Worm (Caenorhabditis elegans): ENCODE data around the gene F19H6.4.

The F19H6.4 gene

DNA sequence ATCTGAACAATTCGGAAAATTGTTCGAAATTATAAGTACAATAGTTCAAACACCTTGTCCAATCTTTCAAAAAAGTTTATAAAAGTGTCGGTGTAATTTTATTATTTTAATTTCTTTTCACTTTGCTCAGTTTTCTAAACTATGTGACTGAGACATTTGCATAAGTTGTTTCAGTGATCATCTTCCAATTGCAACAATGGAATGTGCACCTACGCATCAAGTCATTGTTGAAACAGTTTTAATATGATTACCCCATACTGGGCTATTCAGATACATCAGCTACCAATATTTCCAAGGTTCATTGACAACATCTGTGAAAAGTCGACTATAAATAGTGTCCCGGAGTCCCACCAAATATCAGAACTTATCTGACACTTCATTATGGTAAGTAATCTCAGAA, 8.4 kb upstream of the F19H6.4 start, which contains the start of gene nspc-13:
TSS of gene nspc-13 (plus strand) at position 301 of the 400 bp plus-strand sequence.
- TF ChIP-seq mdl-1 (tag; optimal IDR thresholded peaks at IDR 0.05) (no peak), pax-3 (tag; optimal IDR thresholded peaks at IDR 0.05) (no peak), swsn-7 (tag; optimal IDR thresholded peaks at IDR 0.05) (no peak), nhr-12 (tag; optimal IDR thresholded peaks at IDR 0.05) (no peak), jun-1 (tag; optimal IDR thresholded peaks at IDR 0.05) (no peak), ama-1 (optimal IDR thresholded peaks at IDR 0.05) (no peak), hlh-4 (tag; optimal IDR thresholded peaks at IDR 0.05) (no peak), hlh-17 (GFP tag; optimal IDR thresholded peaks at IDR 0.05; ENCODE audit: borderline replicate concordance) (no peak), ceh-90 (tag; optimal IDR thresholded peaks at IDR 0.05) (no peak), sup-37 (GFP tag; optimal IDR thresholded peaks at IDR 0.05) (no peak), nhr-28 (tag; optimal IDR thresholded peaks at IDR 0.05) (no peak), lin-15B (tag; optimal IDR thresholded peaks at IDR 0.05) (no peak), efl-1 (optimal IDR thresholded peaks at IDR 0.05) (no peak), efl-1 (GFP tag; optimal IDR thresholded peaks at IDR 0.05 in 1 of 2) (no peak), zip-4 (GFP tag; optimal IDR thresholded peaks at IDR 0.05) (no peak), hpl-2 (GFP tag; optimal IDR thresholded peaks at IDR 0.05) (no peak)

DNA sequence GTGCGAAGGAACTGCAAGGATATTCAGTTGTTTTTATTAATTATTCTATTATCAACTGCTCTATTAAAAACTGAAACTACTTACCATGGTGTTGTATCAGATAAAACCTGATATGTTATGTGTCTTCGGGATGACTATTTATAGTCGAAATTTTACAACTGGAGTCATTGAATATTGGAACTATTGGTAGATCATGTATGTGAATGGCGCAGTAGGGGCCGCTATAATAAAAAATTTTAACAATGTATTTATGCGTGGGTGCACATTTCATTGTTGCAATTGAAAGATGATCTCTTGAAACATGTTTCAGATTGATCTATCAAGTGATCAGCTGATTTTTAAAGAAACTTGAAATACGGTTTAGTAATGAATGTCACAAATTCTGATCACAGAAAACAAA, 6.5 kb upstream of the F19H6.4 start, which contains the start of gene nspc-14:
TSS of gene nspc-14 (minus strand) at position 101 of the 400 bp plus-strand sequence.
- TF ChIP-seq nhr-20 (tag; optimal IDR thresholded peaks at IDR 0.05) (no peak), nhr-237 (tag; optimal IDR thresholded peaks at IDR 0.05) (no peak), lir-3 (tag; optimal IDR thresholded peaks at IDR 0.05; ENCODE audit: poor library complexity) (no peak), mdl-1 (tag; optimal IDR thresholded peaks at IDR 0.05) (no peak), alr-1 (tag; optimal IDR thresholded peaks at IDR 0.05; ENCODE audit: borderline replicate concordance) (no peak), F16B12.6 (tag; optimal IDR thresholded peaks at IDR 0.05) (no peak), C16A3.4 (tag; optimal IDR thresholded peaks at IDR 0.05) (no peak), snu-23 (GFP tag; optimal IDR thresholded peaks at IDR 0.05) (no peak), egl-27 (tag; optimal IDR thresholded peaks at IDR 0.05) (no peak), lsy-2 (tag; optimal IDR thresholded peaks at IDR 0.05) (no peak), lin-35 (GFP tag; optimal IDR thresholded peaks at IDR 0.05) (no peak), grh-1 (GFP tag; IDR thresholded peaks at IDR 0.05) (no peak), efl-3 (GFP tag; optimal IDR thresholded peaks at IDR 0.05) (no peak), zag-1 (tag; optimal IDR thresholded peaks at IDR 0.05) (no peak), ztf-4 (tag; optimal IDR thresholded peaks at IDR 0.05) (no peak), lin-14 (GFP tag; optimal IDR thresholded peaks at IDR 0.05) (no peak)

DNA sequence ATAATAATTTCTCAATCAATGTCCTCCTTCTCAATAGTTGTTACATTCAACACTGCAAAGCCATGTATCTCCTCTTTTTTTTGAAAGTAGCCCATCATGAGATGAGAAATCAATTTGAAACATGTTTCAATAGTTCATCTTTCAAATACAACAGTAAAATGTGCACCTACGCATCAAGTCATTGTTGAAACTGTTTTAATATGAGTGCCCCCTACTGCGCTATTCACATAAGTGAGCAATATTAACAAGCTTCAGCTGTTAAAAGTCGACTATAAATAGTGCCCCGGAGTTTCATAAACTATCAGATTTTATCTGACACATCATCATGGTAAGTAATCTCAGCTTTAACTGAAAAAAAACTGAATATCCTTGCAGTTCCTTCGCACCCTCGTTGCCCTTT, 5.0 kb upstream of the F19H6.4 start, which contains the start of the genes nspc-15 and F19H6.6:
TSS of gene nspc-15 (plus strand) at position 301 of the 400 bp plus-strand sequence.
TSS of gene F19H6.6 (plus strand) at position 384 of the 400 bp plus-strand sequence.
- TF ChIP-seq blmp-1 (tag; optimal IDR thresholded peaks at IDR 0.05) (no peak), unc-98 (GFP tag; IDR thresholded peaks at IDR 0.05) (no peak)

- TF ChIP-seq elt-2 (tag; optimal IDR thresholded peaks at IDR 0.05) (peak; percentile 91), mep-1 (tag; optimal IDR thresholded peaks at IDR 0.05) (peak; percentile 100), ces-1 (GFP tag; optimal IDR thresholded peaks at IDR 0.05) (peak; percentile 58), nhr-19 (GFP tag; conservative IDR thresholded peaks at IDR 0.05) (peak; percentile 97), lsy-2 (tag; optimal IDR thresholded peaks at IDR 0.05) (peak; percentile 96), nhr-237 (tag; optimal IDR thresholded peaks at IDR 0.05) (peak; percentile 98), xbp-1 (tag; optimal IDR thresholded peaks at IDR 0.05) (peak; percentile 91), nhr-77 (tag; optimal IDR thresholded peaks at IDR 0.05) (peak; percentile 99), nhr-85 (tag) (peak; percentile 98), tbx-2 (tag; optimal IDR thresholded peaks at IDR 0.05) (peak; percentile 98), aha-1 (tag; optimal IDR thresholded peaks at IDR 0.05) (peak; percentile 92), zag-1 (tag; optimal IDR thresholded peaks at IDR 0.05) (peak; percentile 84), swsn-7 (tag; optimal IDR thresholded peaks at IDR 0.05) (peak; percentile 98), skn-1 (tag; optimal IDR thresholded peaks at IDR 0.05) (peak; percentile 98), nhr-71 (tag; optimal IDR thresholded peaks at IDR 0.05) (peak; percentile 98), aly-2 (tag; optimal IDR thresholded peaks at IDR 0.05) (peak; percentile 99), ets-5 (GFP tag; IDR thresholded peaks at IDR 0.05) (no peak), ceh-63 (GFP tag; optimal IDR thresholded peaks at IDR 0.05) (peak; percentile 77), lin-35 (GFP tag; optimal IDR thresholded peaks at IDR 0.05) (peak; percentile 56 to 93), nhr-84 (tag; optimal IDR thresholded peaks at IDR 0.05) (peak; percentile 97), nhr-12 (tag; optimal IDR thresholded peaks at IDR 0.05) (peak; percentile 64), ceh-82 (tag; optimal IDR thresholded peaks at IDR 0.05) (peak; percentile 90 to 97 (median 97))
Observed at ce11 chrX:12362951-12363486, 2.5 kb upstream of the F19H6.4 start.
